Worm (Caenorhabditis elegans): Measurements from ENCODE around the gene Y9C12A.1.

ce11 chrX:645589-645988 lies 37.0 kb downstream of the Y9C12A.1 start:
- TF ChIP-seq zip-8 (tag; optimal IDR thresholded peaks at IDR 0.05) (no peak), lsy-2 (tag; optimal IDR thresholded peaks at IDR 0.05) (no peak), unc-39 (tag; optimal IDR thresholded peaks at IDR 0.05) (no peak), elt-3 (tag; optimal IDR thresholded peaks at IDR 0.05) (no peak), pha-4 (tag; optimal IDR thresholded peaks at IDR 0.05) (no peak), tbx-8 (GFP tag; optimal IDR thresholded peaks at IDR 0.05) (no peak), elt-1 (tag; optimal IDR thresholded peaks at IDR 0.05; ENCODE audit: borderline replicate concordance, insufficient read depth) (no peak), mab-5 (tag; optimal IDR thresholded peaks at IDR 0.05) (no peak), snpc-4 (tag; optimal IDR thresholded peaks at IDR 0.05) (no peak), M03D4.4 (tag; optimal IDR thresholded peaks at IDR 0.05) (no peak), ztf-11 (tag; optimal IDR thresholded peaks at IDR 0.05) (no peak), lin-13 (tag; optimal IDR thresholded peaks at IDR 0.05) (no peak)
